Fruit fly (Drosophila melanogaster) whole organism, embryonic: ENCODE data around the gene Hmr.

Source experiments
- CG10654 ChIP-seq: fragments of 200-800 bp; sonication (Bioruptor generic); optimal IDR thresholded peaks from 2 replicates; lab custom pipeline; 2016; ENCODE audit warnings: missing biosample characterization, missing genetic modification characterization
- CG11085 ChIP-seq: fragments of 200-800 bp; sonication (Bioruptor generic); IDR thresholded peaks from 2 replicates; pipeline ENCODE4 v1.3.6; 2022; ENCODE audit warnings: missing biosample characterization, missing genetic modification characterization
- CG14860 ChIP-seq: fragments of 200-800 bp; sonication (Bioruptor generic); IDR thresholded peaks from 3 replicates; pipeline ENCODE4 v1.3.6; 2022; ENCODE audit warnings: missing biosample characterization, missing genetic modification characterization; ENCODE audit not compliant: partially characterized antibody
- CG18011 ChIP-seq: fragments of 200-800 bp; sonication (Bioruptor generic); optimal IDR thresholded peaks from 2 replicates; lab custom pipeline; 2017; ENCODE audit warnings: missing biosample characterization, missing genetic modification characterization, mild to moderate bottlenecking, moderate library complexity, missing genotype
- CG31224 ChIP-seq: fragments of 200-800 bp; sonication (Bioruptor generic); IDR thresholded peaks from 2 replicates; pipeline ENCODE4 v1.3.6; 2022; ENCODE audit warnings: missing biosample characterization, missing genetic modification characterization
- CG7987 ChIP-seq: fragments of 200-800 bp; sonication (Bioruptor generic); optimal IDR thresholded peaks from 2 replicates; lab custom pipeline; 2018; ENCODE audit warnings: missing biosample characterization, mild to moderate bottlenecking, missing genetic modification characterization, moderate library complexity
- HHEX ChIP-seq: fragments of 200-800 bp; sonication (Bioruptor generic); optimal IDR thresholded peaks from 3 replicates; lab custom pipeline; 2017; ENCODE audit warnings: missing biosample characterization, mild to moderate bottlenecking, missing genetic modification characterization, missing genetic modification reagents
- fd64A ChIP-seq: fragments of 200-800 bp; sonication (Bioruptor generic); optimal IDR thresholded peaks from 3 replicates; lab custom pipeline; 2018; ENCODE audit warnings: missing biosample characterization, mild to moderate bottlenecking, missing genetic modification characterization
- sr ChIP-seq: fragments of 200-800 bp; sonication (Bioruptor generic); IDR thresholded peaks from 3 replicates; pipeline ENCODE4 v1.3.6; 2022; ENCODE audit warnings: missing biosample characterization, missing genetic modification characterization
- unpg ChIP-seq: fragments of 200-800 bp; sonication (Bioruptor generic); optimal IDR thresholded peaks from 3 replicates; lab custom pipeline; 2018; ENCODE audit warnings: missing biosample characterization, mild to moderate bottlenecking, missing genetic modification characterization, moderate library complexity

DNA sequence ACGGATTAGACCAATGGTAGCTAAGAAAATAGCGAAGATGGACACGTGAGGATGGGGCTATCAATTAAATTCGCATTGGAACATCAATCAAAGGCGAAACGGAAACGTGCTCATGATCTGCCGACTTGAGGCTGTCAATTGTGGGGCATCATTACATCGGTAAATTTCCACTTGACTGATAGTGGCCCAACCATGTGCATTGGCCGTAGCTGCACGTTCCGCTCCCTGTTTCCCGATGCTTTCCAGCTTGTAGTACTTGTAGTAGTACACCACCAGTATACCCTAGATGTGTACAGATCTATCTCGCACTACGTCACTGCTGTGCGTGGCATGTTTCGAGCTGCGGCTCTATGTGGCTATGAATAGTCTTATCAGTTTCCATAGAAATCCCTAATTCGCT lies 3.7 kb upstream of the Hmr start:
- TF ChIP-seq CG11085 (GFP tag; lab: Robert Waterston, UW) = no peak
- no peak for TF ChIP-seq CG10654 (GFP tag; lab: Kevin White, UChicago)
- TF ChIP-seq HHEX (GFP tag; lab: Kevin White, UChicago) = no peak
- TF ChIP-seq CG31224 (GFP tag; lab: Robert Waterston, UW) = no peak
- TF ChIP-seq fd64A (GFP tag; lab: Kevin White, UChicago) = no peak
- no peak for TF ChIP-seq CG18011 (GFP tag; lab: Kevin White, UChicago)
- no peak for TF ChIP-seq sr
- TF ChIP-seq CG7987 (GFP tag; lab: Kevin White, UChicago) = no peak
- no peak for TF ChIP-seq unpg
- no peak for TF ChIP-seq CG14860 (GFP tag; lab: Robert Waterston, UW)
